Worm (Caenorhabditis elegans) whole organism, early embryonic: ENCODE measurements around the gene valv-1.

ENCODE experiments used
- B0310.2 ChIP-seq: sonication (generic microtip); optimal IDR thresholded peaks from 2 replicates; lab custom pipeline; 2016; ENCODE audit warnings: mild to moderate bottlenecking, missing genetic modification characterization, missing compliant biosample characterization
- ama-1 ChIP-seq: fragments of 150-350 bp; optimal IDR thresholded peaks from 2 replicates; lab custom pipeline; 2014
- ceh-36 ChIP-seq: sonication (generic microtip); optimal IDR thresholded peaks from 2 replicates; lab custom pipeline; 2016; ENCODE audit warnings: missing genetic modification characterization, inconsistent platforms, missing compliant biosample characterization
- flt-1 ChIP-seq: fragments of 200-800 bp; sonication (Bioruptor generic); IDR thresholded peaks from 2 replicates; pipeline ENCODE4 v1.3.6; 2022; ENCODE audit warnings: missing genetic modification characterization, missing compliant biosample characterization

- TF ChIP-seq ama-1 (lab: Kevin White, UChicago), result no peak
- no peak for TF ChIP-seq B0310.2 (tag; lab: Kevin White, UChicago)
- no peak for TF ChIP-seq ceh-36 (tag; lab: Kevin White, UChicago)
- no peak for TF ChIP-seq flt-1 (GFP tag; lab: Robert Waterston, UW)
Measured at ce11 chrIV:7413573-7413972, 31.6 kb downstream of the valv-1 start.
